Worm (Caenorhabditis elegans) whole organism, early embryonic: ENCODE data around the gene srh-21.

Experiments used
- B0310.2 ChIP-seq: sonication (generic microtip); optimal IDR thresholded peaks from 2 replicates; lab custom pipeline; 2016; ENCODE audit warnings: mild to moderate bottlenecking, missing genetic modification characterization, missing compliant biosample characterization
- F13C5.2 ChIP-seq: sonication (generic microtip); optimal IDR thresholded peaks from 2 replicates; lab custom pipeline; 2017; ENCODE audit warnings: mild to moderate bottlenecking, missing genetic modification characterization, inconsistent platforms, missing compliant biosample characterization
- ama-1 ChIP-seq: fragments of 150-350 bp; optimal IDR thresholded peaks from 2 replicates; lab custom pipeline; 2014
- ets-7 ChIP-seq: sonication (generic microtip); optimal IDR thresholded peaks from 2 replicates; lab custom pipeline; 2016; ENCODE audit warnings: missing genotype, missing genetic modification characterization, missing compliant biosample characterization
- pes-1 ChIP-seq: fragments of 200-800 bp; sonication (Bioruptor generic); IDR thresholded peaks from 2 replicates; pipeline ENCODE4 v1.3.6; 2022; ENCODE audit warnings: missing genetic modification reagents, missing genetic modification characterization, missing compliant biosample characterization
- sea-1 ChIP-seq: fragments of 200-800 bp; sonication (Bioruptor generic); conservative IDR thresholded peaks from 2 replicates; pipeline ENCODE4 v1.3.6; 2022; ENCODE audit warnings: missing genetic modification characterization, missing compliant biosample characterization
- tbx-37 ChIP-seq: fragments of 200-800 bp; sonication (Bioruptor generic); conservative IDR thresholded peaks from 2 replicates; pipeline ENCODE4 v1.3.6; 2022; ENCODE audit warnings: missing genetic modification reagents, missing genetic modification characterization, missing compliant biosample characterization
- tra-4 ChIP-seq: sonication (generic microtip); optimal IDR thresholded peaks from 2 replicates; lab custom pipeline; 2017; ENCODE audit warnings: missing genetic modification characterization, missing compliant biosample characterization

ce11 chrV:4922024-4922423, 4.4 kb upstream of the srh-21 start, which contains the start of gene srh-22:
- no peak for TF ChIP-seq ama-1
- TF ChIP-seq B0310.2 (tag; lab: Kevin White, UChicago), result no peak
- no peak for TF ChIP-seq pes-1
- no peak for TF ChIP-seq sea-1 (GFP tag; lab: Robert Waterston, UW)
- TF ChIP-seq tra-4 (tag; lab: Kevin White, UChicago), result no peak
- TF ChIP-seq tbx-37 (GFP tag; lab: Robert Waterston, UW), result no peak
- no peak for TF ChIP-seq F13C5.2 (tag; lab: Kevin White, UChicago)
- TF ChIP-seq ets-7 (tag; lab: Kevin White, UChicago), result no peak
